Worm (Caenorhabditis elegans) whole organism, L3 larva: ENCODE data around the gene F40A3.7.

Source experiments
- R02D3.7 ChIP-seq: fragments of 150-350 bp; optimal IDR thresholded peaks from 2 replicates; lab custom pipeline; 2014; ENCODE audit warnings: missing biosample characterization, missing genetic modification characterization
- aly-2 ChIP-seq: fragments of 150-350 bp; optimal IDR thresholded peaks from 2 replicates; lab custom pipeline; 2014; ENCODE audit warnings: missing biosample characterization, missing genetic modification characterization
- ama-1 ChIP-seq: fragments of 150-350 bp; optimal IDR thresholded peaks from 2 replicates; lab custom pipeline; 2018
- ceh-16 ChIP-seq: sonication (generic microtip); optimal IDR thresholded peaks from 2 replicates; lab custom pipeline; 2017; ENCODE audit warnings: missing biosample characterization, missing genetic modification characterization
- egl-5 ChIP-seq: fragments of 150-350 bp; optimal IDR thresholded peaks from 2 replicates; lab custom pipeline; 2017; ENCODE audit warnings: missing biosample characterization, missing genetic modification reagents, missing genetic modification characterization, inconsistent platforms
- elt-2 ChIP-seq: sonication (generic microtip); optimal IDR thresholded peaks from 2 replicates; lab custom pipeline; 2016; ENCODE audit warnings: missing genetic modification reagents, mild to moderate bottlenecking, missing genetic modification characterization, missing compliant biosample characterization
- fkh-10 ChIP-seq: sonication (generic microtip); optimal IDR thresholded peaks from 2 replicates; lab custom pipeline; 2017; ENCODE audit warnings: missing biosample characterization, missing genetic modification reagents, missing genetic modification characterization
- fkh-2 ChIP-seq: fragments of 150-350 bp; optimal IDR thresholded peaks from 2 replicates; lab custom pipeline; 2014; ENCODE audit warnings: missing biosample characterization, missing genetic modification reagents, missing genetic modification characterization
- hmg-11 ChIP-seq: sonication (generic microtip); optimal IDR thresholded peaks from 2 replicates; lab custom pipeline; 2016; ENCODE audit warnings: missing genetic modification characterization, missing compliant biosample characterization
- lin-15B ChIP-seq: fragments of 150-350 bp; optimal IDR thresholded peaks from 2 replicates; lab custom pipeline; 2014; ENCODE audit warnings: missing biosample characterization, missing genetic modification characterization
- lin-39 ChIP-seq: fragments of 150-350 bp; optimal IDR thresholded peaks from 2 replicates; lab custom pipeline; 2018; ENCODE audit warnings: missing biosample characterization, missing genetic modification reagents, missing genetic modification characterization
- lsy-12 ChIP-seq: sonication (generic microtip); optimal IDR thresholded peaks from 2 replicates; lab custom pipeline; 2016; ENCODE audit warnings: mild to moderate bottlenecking, missing genetic modification characterization, missing compliant biosample characterization
- nfya-1 ChIP-seq: sonication (generic microtip); optimal IDR thresholded peaks from 2 replicates; lab custom pipeline; 2017; ENCODE audit warnings: missing genetic modification characterization, mild to moderate bottlenecking, missing compliant biosample characterization, antibody characterized with exemption, moderate library complexity; ENCODE audit not compliant: insufficient read depth
- nhr-11 ChIP-seq: fragments of 150-350 bp; optimal IDR thresholded peaks from 2 replicates; lab custom pipeline; 2014; ENCODE audit warnings: missing biosample characterization, missing genetic modification characterization
- nhr-23 ChIP-seq: fragments of 150-350 bp; optimal IDR thresholded peaks from 2 replicates; lab custom pipeline; 2014; ENCODE audit warnings: missing biosample characterization, missing genetic modification reagents, missing genetic modification characterization
- nhr-25 ChIP-seq: sonication (generic microtip); optimal IDR thresholded peaks from 2 replicates; lab custom pipeline; 2017; ENCODE audit warnings: missing biosample characterization, missing genetic modification characterization
- nhr-43 ChIP-seq: sonication (generic microtip); optimal IDR thresholded peaks from 2 replicates; lab custom pipeline; 2016; ENCODE audit warnings: mild to moderate bottlenecking, missing genetic modification characterization, missing compliant biosample characterization; ENCODE audit not compliant: poor library complexity, severe bottlenecking
- nhr-77 ChIP-seq: fragments of 150-350 bp; optimal IDR thresholded peaks from 2 replicates; lab custom pipeline; 2014; ENCODE audit warnings: missing biosample characterization, missing genetic modification characterization
- pha-4 ChIP-seq: fragments of 150-350 bp; optimal IDR thresholded peaks from 2 replicates; lab custom pipeline; 2014; ENCODE audit warnings: missing biosample characterization, missing genetic modification reagents, missing genetic modification characterization
- pqm-1 ChIP-seq: fragments of 150-350 bp; optimal IDR thresholded peaks from 2 replicates; lab custom pipeline; 2017; ENCODE audit warnings: missing biosample characterization, missing genetic modification characterization, inconsistent platforms
- skn-1 ChIP-seq: fragments of 150-350 bp; optimal IDR thresholded peaks from 2 replicates; lab custom pipeline; 2014; ENCODE audit warnings: missing biosample characterization, missing genetic modification characterization
- snpc-4 ChIP-seq: fragments of 150-350 bp; optimal IDR thresholded peaks from 2 replicates; lab custom pipeline; 2014; ENCODE audit warnings: missing biosample characterization, missing genetic modification characterization
- ztf-4 ChIP-seq: fragments of 150-350 bp; optimal IDR thresholded peaks from 2 replicates; lab custom pipeline; 2014; ENCODE audit warnings: missing biosample characterization, missing genetic modification characterization

F40A3.7 gene

ce11 chrV:7893812-7894381, 5.8 kb downstream of the F40A3.7 start, which contains the start of gene F40A3.6:
Gene F40A3.6, minus strand, starts transcription at chrV:7893862.
- TF ChIP-seq egl-5 (peak; percentile 78), lin-39 (tag; lab: Kevin White, UChicago) (peak; percentile 13), nhr-43 (tag; lab: Kevin White, UChicago) (no peak), nfya-1 (tag; lab: Kevin White, UChicago) (peak; percentile 37), nhr-77 (tag; lab: Kevin White, UChicago) (no peak)

- TF ChIP-seq R02D3.7 (tag; lab: Kevin White, UChicago) (no peak), skn-1 (tag; lab: Kevin White, UChicago) (no peak), lin-39 (tag; lab: Kevin White, UChicago) (peak; percentile 52)
Observed at ce11 chrV:7891230-7891629, 8.4 kb downstream of the F40A3.7 start, which contains the start of gene F40A3.1. Gene F40A3.1, plus strand, starts transcription at chrV:7891530.

- no peak for TF ChIP-seq nhr-25
- peak; percentile 77 for TF ChIP-seq pqm-1 (tag; lab: Kevin White, UChicago)
- no peak for TF ChIP-seq lsy-12 (tag; lab: Kevin White, UChicago)
- TF ChIP-seq ztf-4: no peak
- peak; percentile 50 for TF ChIP-seq pha-4
- peak; percentile 47 for TF ChIP-seq snpc-4 (tag; lab: Kevin White, UChicago)
- TF ChIP-seq egl-5: no peak
- peak; percentile 48 for TF ChIP-seq elt-2 (tag; lab: Kevin White, UChicago)
- TF ChIP-seq ceh-16 (tag; lab: Kevin White, UChicago): no peak
- no peak for TF ChIP-seq fkh-2 (tag; lab: Kevin White, UChicago)
- no peak for TF ChIP-seq aly-2 (tag; lab: Kevin White, UChicago)
Observed at ce11 chrV:7888036-7888435, 11.6 kb downstream of the F40A3.7 start.

ce11 chrV:7884441-7884840, 15.2 kb downstream of the F40A3.7 start:
- TF ChIP-seq lin-39 (tag; lab: Kevin White, UChicago): peak; percentile 12
- no peak for TF ChIP-seq nhr-77 (tag; lab: Kevin White, UChicago)

- peak; percentile 27 for TF ChIP-seq ama-1 (lab: Kevin White, UChicago)
- no peak for TF ChIP-seq egl-5
- TF ChIP-seq, all 47 proteins: peak for 1
Observed at ce11 chrV:7878411-7878964, 21.2 kb downstream of the F40A3.7 start, which contains the start of gene F40A3.2. Gene F40A3.2, plus strand, starts transcription at chrV:7878914.

ce11 chrV:7876881-7877475, 22.7 kb downstream of the F40A3.7 start, which contains the start of gene F40A3.3:
Gene F40A3.3, plus strand, starts transcription at chrV:7877444.
- TF ChIP-seq elt-2 (tag; lab: Kevin White, UChicago) (peak; percentile 17), pha-4 (peak; percentile 70), nfya-1 (tag; lab: Kevin White, UChicago) (peak; percentile 25), R02D3.7 (tag; lab: Kevin White, UChicago) (no peak)
- TF ChIP-seq, all 47 proteins: peak for 3

- TF ChIP-seq skn-1 (tag; lab: Kevin White, UChicago): no peak
- no peak for TF ChIP-seq nhr-11 (tag; lab: Kevin White, UChicago)
- TF ChIP-seq aly-2 (tag; lab: Kevin White, UChicago): no peak
- TF ChIP-seq snpc-4 (tag; lab: Kevin White, UChicago): no peak
- no peak for TF ChIP-seq hmg-11
Observed at ce11 chrV:7875456-7875855, 24.2 kb downstream of the F40A3.7 start, which contains the start of gene F40A3.4. Gene F40A3.4, plus strand, starts transcription at chrV:7875756.

ce11 chrV:7872945-7873344, 26.7 kb downstream of the F40A3.7 start:
- TF ChIP-seq nhr-23 (tag; lab: Kevin White, UChicago) (no peak), fkh-10 (GFP tag; lab: Kevin White, UChicago) (peak; percentile 58), lin-15B (tag; lab: Kevin White, UChicago) (no peak), skn-1 (tag; lab: Kevin White, UChicago) (no peak)
